Worm (Caenorhabditis elegans) whole organism, L4/young adult: ENCODE results near the gene hmp-1.

Experiments
- W03F9.2 ChIP-seq: fragments of 150-350 bp; optimal IDR thresholded peaks from 2 replicates; lab custom pipeline; 2014; ENCODE audit warnings: missing biosample characterization, missing genetic modification characterization
- dao-5 ChIP-seq: sonication (generic microtip); optimal IDR thresholded peaks from 2 replicates; lab custom pipeline; 2016; ENCODE audit warnings: missing genotype, missing genetic modification characterization, moderate library complexity, missing compliant biosample characterization
- him-1 ChIP-seq: sonication (generic microtip); optimal IDR thresholded peaks from 2 replicates; lab custom pipeline; 2016; ENCODE audit warnings: missing genotype, missing genetic modification reagents, missing genetic modification characterization, missing compliant biosample characterization

Gene hmp-1

DNA sequence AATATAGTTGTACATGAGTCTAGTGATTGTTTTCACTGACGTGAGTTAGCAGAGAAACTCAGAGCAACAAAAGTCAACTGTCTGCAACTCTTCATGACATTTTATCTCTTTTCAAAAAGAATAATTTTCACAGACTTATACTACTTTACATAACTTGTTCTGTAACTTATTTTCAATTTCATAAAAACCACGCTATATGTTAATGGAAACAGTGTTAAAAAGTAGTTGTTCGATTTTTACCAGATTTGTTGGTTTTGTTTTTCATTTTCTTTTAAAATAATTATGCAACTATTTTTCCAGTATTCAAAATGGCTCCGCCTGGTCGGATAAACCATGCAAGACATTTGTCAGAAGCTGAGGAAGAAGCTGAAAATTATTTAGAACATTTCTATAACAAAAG, 29.4 kb downstream of the hmp-1 start, which contains the start of gene sulp-4:
sulp-4 (plus strand) TSS at position 301 of the 400 bp plus-strand sequence.
- TF ChIP-seq W03F9.2, result no peak
- no peak for TF ChIP-seq him-1 (tag; lab: Kevin White, UChicago)
- TF ChIP-seq dao-5, result no peak

DNA sequence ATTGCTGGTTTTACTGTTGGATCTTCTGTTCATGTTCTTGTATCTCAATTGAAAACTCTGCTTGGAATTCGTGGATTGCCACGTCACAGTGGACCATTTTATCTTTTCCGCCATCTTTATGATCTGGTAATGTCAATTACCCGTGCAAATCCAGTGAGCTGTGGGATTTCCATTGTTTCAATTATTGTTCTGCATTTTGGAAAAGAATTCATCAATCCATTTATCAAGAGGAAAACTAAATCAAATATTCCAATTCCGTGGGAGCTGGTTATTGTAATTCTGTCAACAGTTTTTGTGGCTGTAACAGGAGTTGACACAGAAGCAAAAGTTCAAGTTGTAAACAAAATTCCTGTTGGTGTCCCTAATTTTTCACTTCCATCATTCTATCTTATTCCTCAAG, 31.0 kb downstream of the hmp-1 start:
- TF ChIP-seq him-1 (tag; lab: Kevin White, UChicago), result no peak
- no peak for TF ChIP-seq dao-5
- no peak for TF ChIP-seq W03F9.2

DNA sequence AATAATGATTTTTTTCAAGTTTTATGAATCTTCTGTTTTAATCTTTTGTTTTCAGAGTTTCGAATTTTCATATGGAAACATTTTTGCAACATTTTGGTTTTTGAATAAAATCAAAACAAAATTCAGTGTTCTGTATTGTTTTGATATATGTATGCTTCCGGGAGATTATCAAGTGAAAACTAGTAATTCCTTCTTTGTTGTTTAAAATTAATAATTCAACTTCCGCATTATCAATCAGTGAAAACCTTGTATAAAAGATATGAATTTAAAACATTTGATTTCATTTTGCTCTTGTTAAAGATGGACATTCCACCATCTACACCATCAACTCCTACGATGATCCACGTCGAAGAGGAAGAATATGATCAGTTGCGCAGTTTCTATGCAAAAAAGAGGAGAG, 34.1 kb downstream of the hmp-1 start, which contains the start of gene sulp-5:
sulp-5 (plus strand) TSS at position 301 of the 400 bp plus-strand sequence.
- no peak for TF ChIP-seq him-1 (tag; lab: Kevin White, UChicago)
- no peak for TF ChIP-seq W03F9.2
- TF ChIP-seq dao-5, result no peak

DNA sequence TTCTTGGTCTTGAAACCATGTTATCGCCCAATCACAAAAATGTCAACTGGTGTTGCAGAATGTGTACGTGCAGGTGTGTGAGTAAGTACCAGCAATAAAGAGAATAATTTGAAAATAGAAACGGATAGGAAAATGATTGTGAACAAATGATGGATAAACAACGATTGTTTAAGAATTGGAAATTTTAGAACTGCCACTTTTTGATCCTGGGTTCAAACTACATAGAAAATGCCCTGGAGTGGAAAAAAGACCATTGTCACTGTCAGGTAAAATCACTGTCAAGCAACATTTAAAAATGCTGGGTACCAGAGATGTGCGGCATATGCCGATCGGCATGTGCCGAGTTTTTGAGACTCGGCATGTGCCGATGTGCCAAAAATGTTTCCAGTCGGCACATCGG, 37.5 kb downstream of the hmp-1 start:
- TF ChIP-seq W03F9.2, result no peak
- TF ChIP-seq dao-5, result no peak
- no peak for TF ChIP-seq him-1 (tag; lab: Kevin White, UChicago)

DNA sequence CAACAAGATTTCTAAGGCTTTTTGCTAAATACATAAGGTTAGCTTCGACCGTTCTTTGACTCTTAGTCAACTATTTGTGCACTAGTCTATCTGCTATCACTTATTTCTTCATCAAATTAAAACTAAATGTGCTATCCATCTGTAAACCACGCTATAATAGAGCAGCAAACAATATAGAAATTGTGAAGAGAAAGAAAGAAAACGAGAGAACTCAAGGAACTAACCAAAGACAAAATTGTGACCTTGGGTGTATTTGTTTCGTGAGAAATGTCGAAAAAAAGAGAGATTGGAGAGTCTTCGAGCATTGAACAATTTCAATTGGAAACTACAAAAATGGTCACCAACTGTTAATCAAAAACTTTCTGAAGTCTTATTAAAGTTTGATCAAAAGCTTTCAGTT, 39.4 kb downstream of the hmp-1 start:
- TF ChIP-seq dao-5 (no peak), him-1 (tag; lab: Kevin White, UChicago) (no peak), W03F9.2 (no peak)

DNA sequence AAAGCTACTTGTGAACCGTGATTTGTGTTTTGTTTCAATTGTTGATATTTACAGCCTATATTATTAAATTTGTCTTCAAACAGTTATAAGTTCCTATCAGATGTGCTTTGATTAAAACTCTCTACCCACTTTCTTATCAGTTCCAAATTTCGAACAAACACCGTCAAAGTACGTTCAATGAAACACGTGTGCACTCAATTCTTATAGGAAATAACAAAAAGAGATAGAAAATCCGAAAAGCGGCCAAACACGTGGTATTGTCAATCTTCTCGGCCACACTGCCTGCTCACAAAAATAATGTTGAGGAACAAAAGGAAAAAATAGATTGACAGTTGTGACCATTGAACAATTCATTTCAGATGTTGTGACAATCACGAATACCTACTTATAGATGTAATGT, 40.3 kb downstream of the hmp-1 start:
- TF ChIP-seq W03F9.2 (no peak), dao-5 (no peak), him-1 (tag; lab: Kevin White, UChicago) (no peak)

DNA sequence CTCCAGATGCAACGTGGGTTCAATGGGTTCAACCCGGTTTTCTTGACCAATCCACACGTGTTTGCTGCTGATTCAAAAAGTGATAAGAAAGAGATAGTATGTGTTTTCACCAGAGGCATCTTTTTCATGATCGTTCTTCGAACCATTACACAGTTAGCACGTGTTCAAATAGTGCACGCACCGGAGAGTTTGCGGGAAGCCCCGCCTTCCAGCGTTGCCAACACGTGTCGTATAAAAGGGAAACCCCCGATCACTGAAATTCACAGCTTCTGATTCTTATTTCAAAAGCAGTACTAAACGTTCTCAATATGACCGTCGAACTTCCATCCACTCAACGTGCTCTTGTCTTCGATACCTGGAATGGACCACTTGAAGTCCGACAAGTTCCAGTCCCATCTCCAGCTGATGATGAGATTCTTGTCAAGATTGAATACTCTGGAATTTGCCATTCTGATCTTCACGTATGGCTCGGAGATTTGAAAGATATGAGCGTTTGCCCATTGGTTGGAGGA, 42.4 kb downstream of the hmp-1 start, which contains the start of gene adh-1:
adh-1 (plus strand) TSS at position 261 of the 512 bp plus-strand sequence.
- TF ChIP-seq dao-5 (no peak), him-1 (tag; lab: Kevin White, UChicago) (no peak), W03F9.2 (no peak)

DNA sequence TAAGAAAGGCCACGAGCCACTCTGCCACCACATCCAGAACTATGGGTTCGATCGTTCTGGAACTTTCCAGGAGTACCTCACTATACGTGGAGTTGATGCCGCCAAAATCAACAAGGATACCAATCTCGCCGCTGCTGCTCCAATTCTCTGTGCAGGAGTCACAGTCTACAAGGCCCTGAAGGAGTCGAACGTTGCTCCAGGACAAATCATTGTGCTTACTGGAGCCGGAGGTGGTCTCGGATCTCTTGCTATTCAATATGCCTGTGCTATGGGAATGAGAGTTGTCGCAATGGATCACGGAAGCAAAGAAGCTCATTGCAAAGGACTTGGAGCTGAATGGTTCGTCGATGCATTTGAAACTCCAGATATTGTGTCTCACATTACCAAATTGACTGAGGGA, 43.0 kb downstream of the hmp-1 start:
- TF ChIP-seq W03F9.2, result no peak
- no peak for TF ChIP-seq him-1 (tag; lab: Kevin White, UChicago)

DNA sequence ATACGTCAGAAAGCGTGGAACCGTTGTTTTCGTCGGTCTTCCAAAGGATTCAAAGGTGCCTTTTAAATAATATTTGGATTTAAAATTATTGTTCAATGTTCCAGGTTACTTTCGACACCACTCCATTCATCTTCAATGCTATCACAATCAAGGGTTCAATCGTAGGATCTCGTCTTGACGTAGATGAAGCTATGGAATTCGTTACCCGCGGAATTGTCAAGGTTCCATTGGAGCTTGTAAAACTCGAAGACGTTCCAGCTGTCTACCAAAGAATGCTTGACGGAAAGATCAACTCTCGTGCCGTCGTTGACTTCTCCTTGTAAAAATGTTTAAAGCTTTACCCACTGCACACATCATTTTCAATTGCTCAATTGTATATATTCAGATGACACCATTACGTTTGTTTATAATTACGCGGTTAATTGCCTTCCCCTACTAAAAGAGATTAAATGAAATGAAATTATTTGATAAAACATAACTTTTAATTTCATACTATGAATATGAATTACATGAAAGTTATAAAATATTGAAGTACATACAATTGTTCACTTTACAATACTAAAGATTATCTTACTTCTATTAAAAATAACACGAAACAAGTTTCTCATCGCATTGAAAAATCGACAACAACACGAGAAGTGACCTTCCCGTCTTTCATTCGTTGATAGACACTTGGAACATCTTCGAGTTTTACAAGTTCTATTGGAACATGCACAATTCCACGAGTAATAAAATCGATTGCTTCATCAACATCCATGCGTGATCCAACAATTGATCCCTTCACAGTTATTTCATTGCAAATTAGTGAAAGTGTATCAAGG, 43.7 kb downstream of the hmp-1 start:
- TF ChIP-seq W03F9.2 (no peak), him-1 (tag; lab: Kevin White, UChicago) (no peak), dao-5 (no peak)

DNA sequence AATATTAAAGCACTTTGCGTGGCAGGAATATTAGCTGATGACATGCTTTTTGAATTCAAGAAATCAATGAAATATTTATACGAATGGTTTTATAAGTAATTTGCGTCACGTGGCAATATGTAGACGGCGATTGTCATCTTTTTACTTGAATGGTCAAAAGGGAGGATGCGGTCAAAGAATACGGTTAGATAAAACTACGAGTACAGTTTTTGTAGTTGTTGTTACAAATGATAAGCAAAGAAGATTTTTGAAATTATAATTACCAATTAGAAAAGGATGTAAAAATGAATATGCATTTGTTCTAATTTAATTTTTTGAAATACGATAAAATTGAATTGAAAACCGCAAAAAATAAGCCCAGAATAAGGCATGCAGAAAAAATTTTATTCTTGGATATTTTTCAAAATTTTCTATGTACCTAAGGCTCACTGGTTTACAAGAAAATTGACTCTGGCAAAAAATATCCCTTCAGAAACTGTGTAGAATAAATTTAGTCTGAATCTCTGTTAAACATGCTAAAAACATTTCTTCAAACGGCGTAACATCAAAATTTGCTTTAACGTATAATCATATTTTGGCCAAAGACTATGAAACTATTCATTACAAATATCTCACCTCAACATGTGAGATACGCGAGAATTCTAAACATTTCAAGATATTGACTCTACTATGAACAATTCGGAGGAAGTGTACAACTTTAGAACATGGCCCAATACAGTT, 45.6 kb downstream of the hmp-1 start, which contains the start of the genes sodh-2 and srx-76:
sodh-2 (minus strand) TSS at position 101 of the 720 bp plus-strand sequence.
srx-76 (plus strand) TSS at position 670 of the 720 bp plus-strand sequence.
- TF ChIP-seq W03F9.2 (no peak), dao-5 (no peak), him-1 (tag; lab: Kevin White, UChicago) (no peak)

DNA sequence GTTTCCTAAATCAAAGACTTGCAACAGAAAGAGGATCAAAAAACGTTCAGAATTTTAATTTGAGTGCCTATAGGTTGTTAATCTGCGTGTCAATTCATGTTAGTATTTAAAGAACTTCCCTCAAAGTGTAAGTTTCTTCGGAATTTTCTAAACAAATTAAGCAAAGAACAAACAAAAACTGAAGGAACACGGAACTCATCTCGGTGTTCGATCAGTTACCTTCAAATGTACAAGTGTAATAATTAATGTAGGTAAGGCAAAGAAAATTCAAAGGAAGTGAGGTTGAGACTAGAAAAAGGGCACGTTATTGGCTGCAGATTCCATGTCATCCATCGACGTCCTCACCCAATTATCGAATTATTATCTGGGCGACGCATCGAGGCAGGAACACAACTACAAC, 48.3 kb downstream of the hmp-1 start, which contains the start of gene K12G11.6:
K12G11.6 (plus strand) TSS at position 357 of the 400 bp plus-strand sequence.
- TF ChIP-seq dao-5 (no peak), him-1 (tag; lab: Kevin White, UChicago) (no peak), W03F9.2 (no peak)

DNA sequence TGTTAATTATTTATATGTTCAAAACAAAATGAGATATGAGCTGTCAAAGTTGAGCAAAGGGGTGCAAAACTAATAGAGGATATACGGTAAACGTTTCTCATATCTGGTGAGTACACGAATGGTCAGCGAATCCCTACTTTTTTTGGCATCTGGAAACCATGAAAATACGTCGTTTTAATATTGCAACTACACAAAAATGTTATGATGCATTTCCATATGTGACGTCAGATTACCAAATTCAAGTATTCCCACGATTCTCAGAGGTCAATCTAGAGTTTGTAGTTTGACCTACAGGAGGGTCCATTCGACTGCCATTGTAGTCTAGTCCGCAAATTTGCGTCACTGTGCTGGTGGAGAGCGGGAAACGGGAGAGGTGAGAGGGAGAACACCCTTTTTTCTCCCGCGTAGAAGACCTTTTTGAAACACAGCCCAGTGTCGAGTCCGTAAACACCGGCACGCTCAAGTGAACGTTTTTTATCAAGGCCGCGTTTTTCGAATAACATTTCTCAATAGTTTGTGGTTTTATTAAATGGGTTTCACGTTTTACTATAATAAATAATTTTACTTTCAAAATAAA, 50.7 kb downstream of the hmp-1 start:
- TF ChIP-seq W03F9.2 (no peak), dao-5 (no peak), him-1 (tag; lab: Kevin White, UChicago) (no peak)

DNA sequence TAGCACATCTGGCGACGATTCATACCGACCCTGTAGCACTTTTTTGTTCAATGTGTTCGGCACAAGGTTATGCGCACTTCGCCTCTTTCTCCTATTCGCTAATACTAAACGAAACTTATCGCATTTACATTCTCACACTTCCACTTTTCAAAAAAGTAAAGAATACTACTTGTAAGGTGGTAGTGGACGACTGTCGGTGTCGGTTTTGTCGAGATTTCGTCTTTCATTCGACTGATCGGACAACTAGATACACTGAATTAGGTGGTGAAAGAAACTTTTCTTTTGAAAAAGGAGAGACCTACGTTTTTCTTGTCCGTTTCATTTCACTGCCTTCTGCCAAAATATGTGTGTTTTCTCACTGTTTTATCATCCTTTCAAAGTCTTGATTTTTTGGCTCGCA, 51.9 kb downstream of the hmp-1 start:
- TF ChIP-seq W03F9.2 (no peak), dao-5 (no peak), him-1 (tag; lab: Kevin White, UChicago) (no peak)

DNA sequence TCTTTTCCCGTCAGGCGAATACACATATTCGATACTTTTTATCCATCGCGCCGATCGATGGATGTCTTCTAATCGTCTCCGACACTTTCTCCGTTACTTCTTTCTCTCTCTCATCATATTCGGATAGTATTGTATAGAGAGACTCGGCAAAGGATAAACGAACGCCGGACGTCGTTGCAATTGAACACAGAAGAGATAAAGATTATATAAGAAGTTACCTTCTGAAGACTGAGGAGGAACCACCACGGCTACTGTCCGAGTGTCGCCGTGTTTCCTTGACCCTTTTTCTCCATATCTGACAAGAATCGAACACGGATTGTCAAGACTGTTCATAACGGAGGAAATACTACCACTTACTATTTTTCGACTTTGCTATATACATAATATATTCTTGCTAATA, 53.5 kb downstream of the hmp-1 start, which contains the start of gene sma-1:
sma-1 (plus strand) TSS at position 301 of the 400 bp plus-strand sequence.
- TF ChIP-seq him-1 (tag; lab: Kevin White, UChicago), result no peak
